Fruit fly (Drosophila melanogaster): ENCODE measurements around the gene hh.

The hh gene

dm6 chr3R:23171867-23172266 is 30.2 kb upstream of the hh start:
- TF ChIP-seq OdsH (GFP tag; optimal IDR thresholded peaks at IDR 0.05) = no peak
- TF ChIP-seq Vsx2 (GFP tag; optimal IDR thresholded peaks at IDR 0.05; ENCODE audit: partially characterized antibody) = peak; percentile 26
- TF ChIP-seq h (GFP tag; optimal IDR thresholded peaks at IDR 0.05) = peak; percentile 39
- TF ChIP-seq Rel (GFP tag; optimal IDR thresholded peaks at IDR 0.05) = no peak
- peak; percentile 81 for TF ChIP-seq Rel (tag; optimal IDR thresholded peaks at IDR 0.05)
- no peak for TF ChIP-seq dsf (GFP tag; optimal IDR thresholded peaks at IDR 0.05; ENCODE audit: borderline replicate concordance)
- TF ChIP-seq CG9705 (GFP tag; optimal IDR thresholded peaks at IDR 0.05) = no peak

dm6 chr3R:23170335-23170734 is 28.6 kb upstream of the hh start:
- TF ChIP-seq dsf (GFP tag; optimal IDR thresholded peaks at IDR 0.05; ENCODE audit: borderline replicate concordance) = no peak
- no peak for TF ChIP-seq CG32264 (GFP tag; optimal IDR thresholded peaks at IDR 0.05)
- TF ChIP-seq Hr78 (GFP tag; optimal IDR thresholded peaks at IDR 0.05) = no peak
- no peak for TF ChIP-seq Abd-B (GFP tag; optimal IDR thresholded peaks at IDR 0.05)
- TF ChIP-seq lola (GFP tag; optimal IDR thresholded peaks at IDR 0.05) = no peak
- TF ChIP-seq CrebA (GFP tag; optimal IDR thresholded peaks at IDR 0.05; ENCODE audit: borderline replicate concordance) = no peak
- no peak for TF ChIP-seq brk (GFP tag; optimal IDR thresholded peaks at IDR 0.05)
- TF ChIP-seq rgr (GFP tag; optimal IDR thresholded peaks at IDR 0.05) = no peak
- TF ChIP-seq psq (GFP tag; optimal IDR thresholded peaks at IDR 0.05) = no peak
- TF ChIP-seq Myc (optimal IDR thresholded peaks at IDR 0.05) = no peak
- no peak for TF ChIP-seq Rel (GFP tag; optimal IDR thresholded peaks at IDR 0.05)
- no peak for TF ChIP-seq Rel (tag; optimal IDR thresholded peaks at IDR 0.05)
- no peak for TF ChIP-seq fru (GFP tag; optimal IDR thresholded peaks at IDR 0.05)
- TF ChIP-seq ey (GFP tag; optimal IDR thresholded peaks at IDR 0.05) = no peak
- no peak for TF ChIP-seq dl (GFP tag; optimal IDR thresholded peaks at IDR 0.05; ENCODE audit: insufficient read depth in 1 of 2, partially characterized antibody in 2 of 2)
- no peak for TF ChIP-seq tai (GFP tag; optimal IDR thresholded peaks at IDR 0.05)
- no peak for TF ChIP-seq h (GFP tag; optimal IDR thresholded peaks at IDR 0.05)
- no peak for TF ChIP-seq jim (GFP tag; optimal IDR thresholded peaks at IDR 0.05)
- no peak for TF ChIP-seq pan (optimal IDR thresholded peaks at IDR 0.05)
- TF ChIP-seq foxo (GFP tag; optimal IDR thresholded peaks at IDR 0.05) = no peak

- TF ChIP-seq Jra (GFP tag; optimal IDR thresholded peaks at IDR 0.05) (no peak), CG32264 (GFP tag; optimal IDR thresholded peaks at IDR 0.05) (no peak), foxo (GFP tag; optimal IDR thresholded peaks at IDR 0.05) (peak in 1 of 2 experiments; percentile 26), ey (GFP tag; optimal IDR thresholded peaks at IDR 0.05) (peak; percentile 4), Dfd (GFP tag; optimal IDR thresholded peaks at IDR 0.05) (peak; percentile 31), CG9705 (GFP tag; optimal IDR thresholded peaks at IDR 0.05) (no peak), dmrt93B (GFP tag; optimal IDR thresholded peaks at IDR 0.05) (no peak), OdsH (GFP tag; optimal IDR thresholded peaks at IDR 0.05) (no peak), psq (GFP tag; optimal IDR thresholded peaks at IDR 0.05) (no peak), h (GFP tag; optimal IDR thresholded peaks at IDR 0.05) (peak; percentile 31)
Observed at dm6 chr3R:23167507-23168324, 26.0 kb upstream of the hh start, which contains the start of gene Irk1. Irk1 (plus strand) TSS chr3R:23168317.

- TF ChIP-seq dsf (GFP tag; optimal IDR thresholded peaks at IDR 0.05; ENCODE audit: borderline replicate concordance) (no peak), Vsx2 (GFP tag; optimal IDR thresholded peaks at IDR 0.05; ENCODE audit: partially characterized antibody) (peak; percentile 90)
Observed at dm6 chr3R:23164630-23165029, 22.9 kb upstream of the hh start.

- no peak for TF ChIP-seq usp (GFP tag; optimal IDR thresholded peaks at IDR 0.05)
- TF ChIP-seq h (GFP tag; optimal IDR thresholded peaks at IDR 0.05) = peak; percentile 37
Observed at dm6 chr3R:23164134-23164533, 22.4 kb upstream of the hh start.

- TF ChIP-seq brk (GFP tag; optimal IDR thresholded peaks at IDR 0.05) = no peak
- TF ChIP-seq lola (GFP tag; optimal IDR thresholded peaks at IDR 0.05) = no peak
- peak; percentile 93 for TF ChIP-seq Vsx2 (GFP tag; optimal IDR thresholded peaks at IDR 0.05; ENCODE audit: partially characterized antibody)
- TF ChIP-seq Rel (GFP tag; optimal IDR thresholded peaks at IDR 0.05) = no peak
- TF ChIP-seq Rel (tag; optimal IDR thresholded peaks at IDR 0.05) = peak; percentile 91
- no peak for TF ChIP-seq CrebA (GFP tag; optimal IDR thresholded peaks at IDR 0.05; ENCODE audit: borderline replicate concordance)
- peak; percentile 12 for TF ChIP-seq h (GFP tag; optimal IDR thresholded peaks at IDR 0.05)
- no peak for TF ChIP-seq dsf (GFP tag; optimal IDR thresholded peaks at IDR 0.05; ENCODE audit: borderline replicate concordance)
- TF ChIP-seq br (GFP tag; optimal IDR thresholded peaks at IDR 0.05) = no peak
Observed at dm6 chr3R:23161288-23161870, 19.7 kb upstream of the hh start, which contains the start of gene CG13829. CG13829 (minus strand) TSS chr3R:23161338.

Data from whole organism, wandering third instar larva.